Worm (Caenorhabditis elegans) whole organism, late embryonic: ENCODE data around the gene nas-29.

ENCODE experiments used
- C08G9.2 ChIP-seq: sonication (generic microtip); optimal IDR thresholded peaks from 2 replicates; lab custom pipeline; 2016; ENCODE audit warnings: mild to moderate bottlenecking, missing genetic modification characterization, moderate library complexity, missing compliant biosample characterization
- K02D7.2 ChIP-seq: sonication (generic microtip); optimal IDR thresholded peaks from 2 replicates; lab custom pipeline; 2017; ENCODE audit warnings: mild to moderate bottlenecking, missing genetic modification characterization, missing compliant biosample characterization
- K09A11.1 ChIP-seq: sonication (generic microtip); optimal IDR thresholded peaks from 2 replicates; lab custom pipeline; 2017; ENCODE audit warnings: antibody characterized with exemption, mild to moderate bottlenecking, missing genetic modification characterization, missing compliant biosample characterization; ENCODE audit not compliant: insufficient read depth
- T23F11.4 ChIP-seq: fragments of 200-800 bp; sonication (Bioruptor generic); optimal IDR thresholded peaks from 2 replicates; lab custom pipeline; 2018; ENCODE audit warnings: mild to moderate bottlenecking, missing genetic modification characterization, missing compliant biosample characterization
- Y22D7AL.16 ChIP-seq: sonication (generic microtip); optimal IDR thresholded peaks from 2 replicates; lab custom pipeline; 2016; ENCODE audit warnings: missing genetic modification characterization, missing compliant biosample characterization
- ahr-1 ChIP-seq: sonication (generic microtip); optimal IDR thresholded peaks from 2 replicates; lab custom pipeline; 2016; ENCODE audit warnings: missing genetic modification characterization, missing compliant biosample characterization
- ceh-14 ChIP-seq: sonication (generic microtip); optimal IDR thresholded peaks from 2 replicates; lab custom pipeline; 2016; ENCODE audit warnings: missing genotype, missing genetic modification characterization, missing compliant biosample characterization
- ceh-18 ChIP-seq: sonication (generic microtip); optimal IDR thresholded peaks from 2 replicates; lab custom pipeline; 2016; ENCODE audit warnings: missing genetic modification characterization, missing compliant biosample characterization
- ceh-2 ChIP-seq: sonication (generic microtip); optimal IDR thresholded peaks from 2 replicates; lab custom pipeline; 2016; ENCODE audit warnings: missing genotype, missing genetic modification characterization, missing compliant biosample characterization
- ceh-22 ChIP-seq: sonication (generic microtip); optimal IDR thresholded peaks from 2 replicates; lab custom pipeline; 2017; ENCODE audit warnings: missing biosample characterization, missing genetic modification characterization
- ceh-30 ChIP-seq: fragments of 150-350 bp; optimal IDR thresholded peaks from 2 replicates; lab custom pipeline; 2014; ENCODE audit warnings: missing biosample characterization, missing genetic modification characterization
- ceh-45 ChIP-seq: fragments of 200-800 bp; sonication (Bioruptor generic); IDR thresholded peaks from 2 replicates; pipeline ENCODE4 v1.3.6; 2022; ENCODE audit warnings: missing genetic modification reagents, missing genetic modification characterization, missing compliant biosample characterization
- ceh-48 ChIP-seq: sonication (generic microtip); optimal IDR thresholded peaks from 2 replicates; lab custom pipeline; 2016; ENCODE audit warnings: missing genetic modification characterization, inconsistent platforms, missing compliant biosample characterization
- dmd-4 ChIP-seq: sonication (generic microtip); optimal IDR thresholded peaks from 2 replicates; lab custom pipeline; 2016; ENCODE audit warnings: borderline replicate concordance, missing genetic modification characterization, missing compliant biosample characterization
- elt-2 ChIP-seq: sonication (generic microtip); optimal IDR thresholded peaks from 2 replicates; lab custom pipeline; 2016; ENCODE audit warnings: missing genetic modification reagents, missing genetic modification characterization, missing compliant biosample characterization
- elt-4 ChIP-seq: sonication (generic microtip); optimal IDR thresholded peaks from 2 replicates; lab custom pipeline; 2016; ENCODE audit warnings: missing genetic modification characterization, missing compliant biosample characterization
- fax-1 ChIP-seq: sonication (generic microtip); optimal IDR thresholded peaks from 2 replicates; lab custom pipeline; 2016; ENCODE audit warnings: missing genotype, missing genetic modification characterization, missing compliant biosample characterization
- fkh-6 ChIP-seq: sonication (generic microtip); optimal IDR thresholded peaks from 2 replicates; lab custom pipeline; 2016; ENCODE audit warnings: missing genetic modification characterization, missing compliant biosample characterization
- gmeb-2 ChIP-seq: sonication (generic microtip); optimal IDR thresholded peaks from 2 replicates; lab custom pipeline; 2016; ENCODE audit warnings: missing genetic modification characterization, inconsistent platforms, missing compliant biosample characterization
- hlh-13 ChIP-seq: fragments of 200-800 bp; sonication (Bioruptor generic); optimal IDR thresholded peaks from 2 replicates; lab custom pipeline; 2018; ENCODE audit warnings: mild to moderate bottlenecking, missing genetic modification characterization, missing compliant biosample characterization
- hlh-15 ChIP-seq: sonication (generic microtip); optimal IDR thresholded peaks from 2 replicates; lab custom pipeline; 2016; ENCODE audit warnings: missing genetic modification characterization, missing compliant biosample characterization
- hlh-30 ChIP-seq: sonication (generic microtip); optimal IDR thresholded peaks from 2 replicates; lab custom pipeline; 2017; ENCODE audit warnings: antibody characterized with exemption, missing genetic modification characterization, missing compliant biosample characterization; ENCODE audit not compliant: insufficient read depth
- hlh-6 ChIP-seq: sonication (generic microtip); optimal IDR thresholded peaks from 2 replicates; lab custom pipeline; 2016; ENCODE audit warnings: missing genotype, missing genetic modification characterization, missing compliant biosample characterization
- hlh-8 ChIP-seq: sonication (generic microtip); optimal IDR thresholded peaks from 2 replicates; lab custom pipeline; 2016; ENCODE audit warnings: missing genotype, missing genetic modification characterization, missing compliant biosample characterization
- lim-6 ChIP-seq: sonication (generic microtip); optimal IDR thresholded peaks from 2 replicates; lab custom pipeline; 2016; ENCODE audit warnings: missing genetic modification characterization, missing compliant biosample characterization
- lin-11 ChIP-seq: fragments of 200-800 bp; sonication (Bioruptor generic); optimal IDR thresholded peaks from 2 replicates; lab custom pipeline; 2018; ENCODE audit warnings: mild to moderate bottlenecking, missing genetic modification characterization, missing compliant biosample characterization
- madf-2 ChIP-seq: sonication (generic microtip); optimal IDR thresholded peaks from 2 replicates; lab custom pipeline; 2017; ENCODE audit warnings: missing genetic modification characterization, missing compliant biosample characterization
- mec-3 ChIP-seq: sonication (generic microtip); optimal IDR thresholded peaks from 2 replicates; lab custom pipeline; 2016; ENCODE audit warnings: borderline replicate concordance, missing genetic modification characterization, missing compliant biosample characterization
- nhr-11 ChIP-seq: fragments of 150-350 bp; optimal IDR thresholded peaks from 2 replicates; lab custom pipeline; 2014; ENCODE audit warnings: missing biosample characterization, missing genetic modification characterization
- nhr-232 ChIP-seq: sonication (generic microtip); optimal IDR thresholded peaks from 2 replicates; lab custom pipeline; 2016; ENCODE audit warnings: missing genetic modification characterization, missing compliant biosample characterization
- pag-3 ChIP-seq: sonication (generic microtip); optimal IDR thresholded peaks from 2 replicates; lab custom pipeline; 2016; ENCODE audit warnings: missing compliant biosample characterization, missing genetic modification characterization, borderline replicate concordance
- pat-9 ChIP-seq: fragments of 200-800 bp; sonication (Bioruptor generic); optimal IDR thresholded peaks from 2 replicates; lab custom pipeline; 2018; ENCODE audit warnings: mild to moderate bottlenecking, missing genetic modification characterization, moderate library complexity, missing compliant biosample characterization
- pax-1 ChIP-seq: fragments of 150-350 bp; optimal IDR thresholded peaks from 2 replicates; lab custom pipeline; 2014; ENCODE audit warnings: missing biosample characterization, missing genetic modification characterization
- pha-2 ChIP-seq: sonication (generic microtip); optimal IDR thresholded peaks from 2 replicates; lab custom pipeline; 2017; ENCODE audit warnings: mild to moderate bottlenecking, missing genetic modification characterization, missing compliant biosample characterization
- pha-4 ChIP-seq: fragments of 150-350 bp; optimal IDR thresholded peaks from 2 replicates; lab custom pipeline; 2018; ENCODE audit warnings: missing biosample characterization, missing genetic modification reagents, missing genetic modification characterization
- rnt-1 ChIP-seq: sonication (generic microtip); optimal IDR thresholded peaks from 2 replicates; lab custom pipeline; 2016; ENCODE audit warnings: missing genetic modification characterization, missing compliant biosample characterization
- sdc-2 ChIP-seq: sonication (generic microtip); optimal IDR thresholded peaks from 2 replicates; lab custom pipeline; 2016; ENCODE audit warnings: missing genotype, missing genetic modification characterization, missing compliant biosample characterization
- unc-3 ChIP-seq, 2 experiments: fragments of 200-800 bp in 1 of 2; sonication (Bioruptor generic) in 1 of 2; sonication (generic microtip) in 1 of 2; conservative IDR thresholded peaks in 1 of 2; optimal IDR thresholded peaks in 1 of 2; 2 replicates each; pipeline versions ENCODE4 v1.3.6 to Lab custom; 2016 to 2022; ENCODE audit warnings: missing compliant biosample characterization in 2 of 2, missing genetic modification characterization in 2 of 2, missing genetic modification reagents in 1 of 2
- unc-55 ChIP-seq: sonication (generic microtip); optimal IDR thresholded peaks from 2 replicates; lab custom pipeline; 2017; ENCODE audit warnings: missing biosample characterization, missing genetic modification reagents, missing genetic modification characterization
- unc-86 ChIP-seq: sonication (generic microtip); optimal IDR thresholded peaks from 2 replicates; lab custom pipeline; 2016; ENCODE audit warnings: missing genetic modification characterization, missing compliant biosample characterization

nas-29 gene

ce11 chrII:5172451-5172850, 30.6 kb upstream of the nas-29 start, which contains the start of gene C27D6.1:
C27D6.1 (plus strand) TSS chrII:5172751.
- TF ChIP-seq elt-4 (tag; lab: Kevin White, UChicago) (no peak), unc-55 (GFP tag; lab: Kevin White, UChicago) (no peak), ceh-48 (tag; lab: Kevin White, UChicago) (no peak), lim-6 (no peak), ceh-22 (tag; lab: Kevin White, UChicago) (no peak), nhr-232 (no peak), hlh-13 (GFP tag; lab: Kevin White, UChicago) (no peak), pha-2 (no peak), elt-2 (tag; lab: Kevin White, UChicago) (no peak), madf-2 (tag; lab: Kevin White, UChicago) (no peak), T23F11.4 (GFP tag; lab: Kevin White, UChicago) (no peak), ahr-1 (no peak), hlh-15 (tag; lab: Kevin White, UChicago) (no peak), pag-3 (tag; lab: Kevin White, UChicago) (no peak), nhr-11 (tag; lab: Kevin White, UChicago) (no peak), K09A11.1 (tag; lab: Kevin White, UChicago) (no peak), ceh-14 (no peak)

ce11 chrII:5171610-5172009, 29.8 kb upstream of the nas-29 start, which contains the start of gene C27D6.15:
C27D6.15 (plus strand) TSS chrII:5171910.
- no peak for TF ChIP-seq lin-11 (tag; lab: Kevin White, UChicago)
- no peak for TF ChIP-seq ceh-2
- no peak for TF ChIP-seq fax-1 (tag; lab: Kevin White, UChicago)
- no peak for TF ChIP-seq hlh-30 (tag; lab: Kevin White, UChicago)
- no peak for TF ChIP-seq pag-3 (tag; lab: Kevin White, UChicago)
- no peak for TF ChIP-seq unc-86 (tag; lab: Kevin White, UChicago)
- TF ChIP-seq pax-1 (tag; lab: Kevin White, UChicago) = no peak
- TF ChIP-seq ceh-18 (tag; lab: Kevin White, UChicago) = no peak
- no peak for TF ChIP-seq gmeb-2 (tag; lab: Kevin White, UChicago)
- no peak for TF ChIP-seq hlh-15 (tag; lab: Kevin White, UChicago)
- TF ChIP-seq pha-4 = no peak
- TF ChIP-seq ceh-30 = no peak
- TF ChIP-seq unc-3 (GFP tag; conservative IDR thresholded peaks at IDR 0.05; lab: Robert Waterston, UW) = no peak
- no peak for TF ChIP-seq unc-3 (tag; optimal IDR thresholded peaks at IDR 0.05; lab: Kevin White, UChicago)
- TF ChIP-seq fkh-6 (tag; lab: Kevin White, UChicago) = no peak

ce11 chrII:5170932-5171331, 29.1 kb upstream of the nas-29 start, which contains the start of gene srb-1:
srb-1 (minus strand) TSS chrII:5171032.
- TF ChIP-seq elt-2 (tag; lab: Kevin White, UChicago) = no peak
- no peak for TF ChIP-seq hlh-6
- no peak for TF ChIP-seq unc-55 (GFP tag; lab: Kevin White, UChicago)
- TF ChIP-seq lin-11 (tag; lab: Kevin White, UChicago) = no peak
- no peak for TF ChIP-seq C08G9.2 (tag; lab: Kevin White, UChicago)
- no peak for TF ChIP-seq mec-3 (tag; lab: Kevin White, UChicago)
- no peak for TF ChIP-seq unc-3 (GFP tag; conservative IDR thresholded peaks at IDR 0.05; lab: Robert Waterston, UW)
- no peak for TF ChIP-seq unc-3 (tag; optimal IDR thresholded peaks at IDR 0.05; lab: Kevin White, UChicago)
- no peak for TF ChIP-seq ceh-22 (tag; lab: Kevin White, UChicago)
- no peak for TF ChIP-seq hlh-13 (GFP tag; lab: Kevin White, UChicago)
- TF ChIP-seq ceh-14 = no peak
- no peak for TF ChIP-seq nhr-11 (tag; lab: Kevin White, UChicago)
- no peak for TF ChIP-seq dmd-4

ce11 chrII:5166738-5167137, 24.9 kb upstream of the nas-29 start, which contains the start of gene srb-3:
srb-3 (minus strand) TSS chrII:5166838.
- TF ChIP-seq K02D7.2 (tag; lab: Kevin White, UChicago) (no peak), sdc-2 (tag; lab: Kevin White, UChicago) (no peak), ceh-30 (no peak), lin-11 (tag; lab: Kevin White, UChicago) (no peak), ceh-2 (no peak), hlh-15 (tag; lab: Kevin White, UChicago) (no peak), fax-1 (tag; lab: Kevin White, UChicago) (no peak), ceh-45 (GFP tag; lab: Robert Waterston, UW) (no peak), hlh-6 (no peak), Y22D7AL.16 (tag; lab: Kevin White, UChicago) (no peak), fkh-6 (tag; lab: Kevin White, UChicago) (no peak), hlh-8 (tag; lab: Kevin White, UChicago) (no peak), unc-86 (tag; lab: Kevin White, UChicago) (no peak), rnt-1 (tag; lab: Kevin White, UChicago) (no peak), pat-9 (tag; lab: Kevin White, UChicago) (no peak)
- TF ChIP-seq, all 69 proteins: peak for 0
